Worm (Caenorhabditis elegans) whole organism, mixed stage, embryonic: Measurements from ENCODE around the gene rde-1.

Experiments used
- M03D4.4 ChIP-seq: sonication (generic microtip); optimal IDR thresholded peaks from 2 replicates; lab custom pipeline; 2017; ENCODE audit warnings: mild to moderate bottlenecking, missing genetic modification characterization, missing compliant biosample characterization
- bed-3 ChIP-seq: fragments of 200-800 bp; sonication (Bioruptor generic); optimal IDR thresholded peaks from 3 replicates; lab custom pipeline; 2018; ENCODE audit warnings: mild to moderate bottlenecking, missing genetic modification characterization, moderate library complexity, missing compliant biosample characterization
- blmp-1 ChIP-seq: fragments of 150-350 bp; optimal IDR thresholded peaks from 2 replicates; lab custom pipeline; 2014; ENCODE audit warnings: missing biosample characterization, missing genetic modification characterization
- ceh-43 ChIP-seq: fragments of 200-800 bp; sonication (Bioruptor generic); optimal IDR thresholded peaks from 2 replicates; lab custom pipeline; 2018; ENCODE audit warnings: mild to moderate bottlenecking, missing genetic modification characterization, moderate library complexity, missing compliant biosample characterization
- ceh-83 ChIP-seq: fragments of 200-800 bp; sonication (Bioruptor generic); optimal IDR thresholded peaks from 2 replicates; lab custom pipeline; 2018; ENCODE audit warnings: mild to moderate bottlenecking, missing genetic modification characterization, missing compliant biosample characterization
- ces-1 ChIP-seq: fragments of 150-350 bp; optimal IDR thresholded peaks from 2 replicates; lab custom pipeline; 2014; ENCODE audit warnings: missing biosample characterization, missing genetic modification reagents, missing genetic modification characterization
- cnd-1 ChIP-seq: fragments of 200-800 bp; sonication (Bioruptor generic); optimal IDR thresholded peaks from 2 replicates; lab custom pipeline; 2018; ENCODE audit warnings: mild to moderate bottlenecking, missing genetic modification characterization, missing compliant biosample characterization
- drap-1 ChIP-seq: fragments of 200-800 bp; sonication (Bioruptor generic); optimal IDR thresholded peaks from 3 replicates; lab custom pipeline; 2018; ENCODE audit warnings: mild to moderate bottlenecking, missing genetic modification characterization, missing compliant biosample characterization
- elt-1 ChIP-seq: sonication (generic microtip); optimal IDR thresholded peaks from 2 replicates; lab custom pipeline; 2017; ENCODE audit warnings: missing genetic modification characterization, mild to moderate bottlenecking, missing compliant biosample characterization, antibody characterized with exemption, moderate library complexity, borderline replicate concordance; ENCODE audit not compliant: insufficient read depth
- ham-2 ChIP-seq: fragments of 200-800 bp; sonication (Bioruptor generic); optimal IDR thresholded peaks from 2 replicates; lab custom pipeline; 2018; ENCODE audit warnings: mild to moderate bottlenecking, missing genetic modification characterization, missing compliant biosample characterization
- lin-13 ChIP-seq: fragments of 150-350 bp; optimal IDR thresholded peaks from 2 replicates; lab custom pipeline; 2014; ENCODE audit warnings: missing biosample characterization, missing genetic modification characterization
- lin-32 ChIP-seq: fragments of 200-800 bp; sonication (Bioruptor generic); optimal IDR thresholded peaks from 2 replicates; lab custom pipeline; 2018; ENCODE audit warnings: mild to moderate bottlenecking, missing genetic modification characterization, missing compliant biosample characterization
- lsy-2 ChIP-seq: fragments of 150-350 bp; optimal IDR thresholded peaks from 2 replicates; lab custom pipeline; 2014; ENCODE audit warnings: missing biosample characterization, missing genetic modification characterization
- mab-5 ChIP-seq: fragments of 150-350 bp; optimal IDR thresholded peaks from 2 replicates; lab custom pipeline; 2014; ENCODE audit warnings: missing biosample characterization, missing genetic modification characterization
- mep-1 ChIP-seq: fragments of 150-350 bp; optimal IDR thresholded peaks from 2 replicates; lab custom pipeline; 2017; ENCODE audit warnings: missing biosample characterization, missing genetic modification reagents, missing genetic modification characterization, inconsistent platforms
- mls-2 ChIP-seq: sonication (generic microtip); optimal IDR thresholded peaks from 2 replicates; lab custom pipeline; 2016; ENCODE audit warnings: mild to moderate bottlenecking, missing genetic modification characterization, moderate library complexity, missing compliant biosample characterization
- nhr-2 ChIP-seq: fragments of 150-350 bp; optimal IDR thresholded peaks from 2 replicates; lab custom pipeline; 2014; ENCODE audit warnings: missing biosample characterization, missing genetic modification characterization
- nhr-237 ChIP-seq: fragments of 150-350 bp; optimal IDR thresholded peaks from 2 replicates; lab custom pipeline; 2014; ENCODE audit warnings: missing biosample characterization, missing genetic modification characterization
- nhr-28 ChIP-seq: fragments of 150-350 bp; optimal IDR thresholded peaks from 2 replicates; lab custom pipeline; 2014; ENCODE audit warnings: missing biosample characterization, missing genetic modification characterization
- nhr-76 ChIP-seq: sonication (generic microtip); optimal IDR thresholded peaks from 2 replicates; lab custom pipeline; 2017; ENCODE audit warnings: missing biosample characterization, missing genetic modification characterization
- pha-4 ChIP-seq: fragments of 150-350 bp; optimal IDR thresholded peaks from 2 replicates; lab custom pipeline; 2018; ENCODE audit warnings: missing biosample characterization, missing genetic modification reagents, missing genetic modification characterization
- sem-2 ChIP-seq: fragments of 200-800 bp; sonication (Bioruptor generic); optimal IDR thresholded peaks from 2 replicates; lab custom pipeline; 2018; ENCODE audit warnings: mild to moderate bottlenecking, missing genetic modification characterization, missing compliant biosample characterization
- snpc-4 ChIP-seq: fragments of 150-350 bp; optimal IDR thresholded peaks from 2 replicates; lab custom pipeline; 2014; ENCODE audit warnings: missing biosample characterization, missing genetic modification characterization
- sptf-1 ChIP-seq: sonication (generic microtip); optimal IDR thresholded peaks from 2 replicates; lab custom pipeline; 2017; ENCODE audit warnings: mild to moderate bottlenecking, missing genetic modification characterization, moderate library complexity, missing compliant biosample characterization
- tbx-8 ChIP-seq: fragments of 200-800 bp; sonication (Bioruptor generic); optimal IDR thresholded peaks from 2 replicates; lab custom pipeline; 2018; ENCODE audit warnings: mild to moderate bottlenecking, missing genetic modification characterization, moderate library complexity, missing compliant biosample characterization
- unc-120 ChIP-seq: sonication (generic microtip); optimal IDR thresholded peaks from 2 replicates; lab custom pipeline; 2017; ENCODE audit warnings: missing genetic modification characterization, missing compliant biosample characterization; ENCODE audit not compliant: poor library complexity, severe bottlenecking
- unc-39 ChIP-seq: fragments of 150-350 bp; optimal IDR thresholded peaks from 2 replicates; lab custom pipeline; 2014; ENCODE audit warnings: missing biosample characterization, missing genetic modification characterization
- unc-62 ChIP-seq: fragments of 150-350 bp; optimal IDR thresholded peaks from 2 replicates; lab custom pipeline; 2014; ENCODE audit warnings: missing biosample characterization, missing genetic modification reagents, missing genetic modification characterization
- zip-8 ChIP-seq: fragments of 150-350 bp; optimal IDR thresholded peaks from 2 replicates; lab custom pipeline; 2014; ENCODE audit warnings: missing biosample characterization, missing genetic modification characterization

The rde-1 gene

ce11 chrV:9987688-9988087, 3.8 kb downstream of the rde-1 start, which contains the start of gene C27H6.8:
TSS of gene C27H6.8 (minus strand) at chrV:9987788.
- TF ChIP-seq drap-1 (GFP tag; lab: Kevin White, UChicago) (no peak), M03D4.4 (tag; lab: Kevin White, UChicago) (no peak), nhr-28 (no peak), zip-8 (no peak), cnd-1 (no peak), mab-5 (tag; lab: Kevin White, UChicago) (no peak), nhr-76 (tag; lab: Kevin White, UChicago) (no peak)

- no peak for TF ChIP-seq ham-2
- TF ChIP-seq sptf-1 (tag; lab: Kevin White, UChicago): no peak
- TF ChIP-seq sem-2 (GFP tag; lab: Kevin White, UChicago): no peak
- no peak for TF ChIP-seq blmp-1 (tag; lab: Kevin White, UChicago)
- no peak for TF ChIP-seq mep-1
- TF ChIP-seq lin-32 (GFP tag; lab: Kevin White, UChicago): no peak
- no peak for TF ChIP-seq unc-120 (tag; lab: Kevin White, UChicago)
- no peak for TF ChIP-seq nhr-76 (tag; lab: Kevin White, UChicago)
- no peak for TF ChIP-seq tbx-8
- no peak for TF ChIP-seq lin-13 (tag; lab: Kevin White, UChicago)
Measured at ce11 chrV:9986177-9986576, 5.3 kb downstream of the rde-1 start, which contains the start of gene rmd-2. TSS of gene rmd-2 (minus strand) at chrV:9986277.

ce11 chrV:9985227-9985864, 6.1 kb downstream of the rde-1 start:
- TF ChIP-seq elt-1 (tag; lab: Kevin White, UChicago) (peak; percentile 87), zip-8 (no peak), bed-3 (GFP tag; lab: Kevin White, UChicago) (no peak), ceh-43 (no peak)

- TF ChIP-seq lsy-2 (tag; lab: Kevin White, UChicago): no peak
- TF ChIP-seq unc-62: no peak
- TF ChIP-seq nhr-2 (tag; lab: Kevin White, UChicago): no peak
- TF ChIP-seq unc-39 (tag; lab: Kevin White, UChicago): no peak
- no peak for TF ChIP-seq unc-120 (tag; lab: Kevin White, UChicago)
- TF ChIP-seq mls-2 (tag; lab: Kevin White, UChicago): no peak
- no peak for TF ChIP-seq sptf-1 (tag; lab: Kevin White, UChicago)
- TF ChIP-seq nhr-28: no peak
- TF ChIP-seq snpc-4 (tag; lab: Kevin White, UChicago): no peak
- TF ChIP-seq lin-32 (GFP tag; lab: Kevin White, UChicago): no peak
- no peak for TF ChIP-seq ceh-43
- TF ChIP-seq ceh-83: no peak
- TF ChIP-seq lin-13 (tag; lab: Kevin White, UChicago): no peak
- TF ChIP-seq drap-1 (GFP tag; lab: Kevin White, UChicago): no peak
- no peak for TF ChIP-seq cnd-1
Measured at ce11 chrV:9984821-9985220, 6.6 kb downstream of the rde-1 start.

ce11 chrV:9983529-9983928, 7.9 kb downstream of the rde-1 start:
- TF ChIP-seq pha-4 (tag; lab: Kevin White, UChicago) (no peak), nhr-237 (no peak), lsy-2 (tag; lab: Kevin White, UChicago) (no peak), ham-2 (no peak), nhr-76 (tag; lab: Kevin White, UChicago) (no peak), nhr-28 (no peak), elt-1 (tag; lab: Kevin White, UChicago) (no peak), blmp-1 (tag; lab: Kevin White, UChicago) (no peak), mep-1 (no peak), lin-32 (GFP tag; lab: Kevin White, UChicago) (no peak), lin-13 (tag; lab: Kevin White, UChicago) (no peak), ces-1 (GFP tag; lab: Kevin White, UChicago) (no peak), sptf-1 (tag; lab: Kevin White, UChicago) (no peak), ceh-83 (no peak), bed-3 (GFP tag; lab: Kevin White, UChicago) (no peak), drap-1 (GFP tag; lab: Kevin White, UChicago) (no peak), cnd-1 (no peak), M03D4.4 (tag; lab: Kevin White, UChicago) (no peak)
